Fruit fly (Drosophila melanogaster): ENCODE data around the gene para.

Gene para

dm6 chrX:16458551-16458950, 74.3 kb downstream of the para start (continued):
- TF ChIP-seq twi (tag; optimal IDR thresholded peaks at IDR 0.05) (no peak), shn (GFP tag; optimal IDR thresholded peaks at IDR 0.05) (peak; percentile 8), jumu (GFP tag; optimal IDR thresholded peaks at IDR 0.05) (peak; percentile 3), Ets65A (GFP tag) (no peak), az2 (GFP tag; optimal IDR thresholded peaks at IDR 0.05) (peak; percentile 3), tgo (GFP tag; IDR thresholded peaks at IDR 0.05) (0 out of 3 replicates have a peak, but pooled peaks have one; percentile 19), CHES-1-like (GFP tag; optimal IDR thresholded peaks at IDR 0.05) (no peak), Nf-YA (GFP tag; IDR thresholded peaks at IDR 0.05) (peak; percentile 33; the same call in 1 of the 2 replicates), CG15514 (GFP tag; optimal IDR thresholded peaks at IDR 0.05) (no peak), phol (tag; optimal IDR thresholded peaks at IDR 0.05) (peak; percentile 14), repo (GFP tag; optimal IDR thresholded peaks at IDR 0.05) (no peak), Sin3A (optimal IDR thresholded peaks at IDR 0.05) (no peak), NC2α (GFP tag; optimal IDR thresholded peaks at IDR 0.05) (no peak), CG14667 (GFP tag; IDR thresholded peaks at IDR 0.05) (no peak), nmo (GFP tag; optimal IDR thresholded peaks at IDR 0.05) (peak; percentile 30), tx (GFP tag; optimal IDR thresholded peaks at IDR 0.05) (no peak), CG6765 (GFP tag; optimal IDR thresholded peaks at IDR 0.05) (no peak), pum (GFP tag; optimal IDR thresholded peaks at IDR 0.05) (peak; percentile 41), insv (GFP tag; optimal IDR thresholded peaks at IDR 0.05) (no peak), CG15073 (GFP tag; optimal IDR thresholded peaks at IDR 0.05) (peak; percentile 97), Hr3 (GFP tag; optimal IDR thresholded peaks at IDR 0.05) (peak; percentile 30), HmgZ (tag; optimal IDR thresholded peaks at IDR 0.05) (no peak), al (GFP tag; IDR thresholded peaks at IDR 0.05) (no peak), dmrt99B (tag; optimal IDR thresholded peaks at IDR 0.05) (no peak), Mrtf (GFP tag; IDR thresholded peaks at IDR 0.05) (no peak), CG8388 (GFP tag; optimal IDR thresholded peaks at IDR 0.05) (peak; percentile 99), HLH4C (GFP tag; IDR thresholded peaks at IDR 0.05; ENCODE audit: partially characterized antibody) (no peak)

dm6 chrX:16456582-16456981, 76.3 kb downstream of the para start:
- TF ChIP-seq CG10979 (tag; optimal IDR thresholded peaks at IDR 0.05) (peak; percentile 2), Dp (GFP tag; optimal IDR thresholded peaks at IDR 0.05) (no peak), bowl (GFP tag; IDR thresholded peaks at IDR 0.05) (no peak), pum (GFP tag; optimal IDR thresholded peaks at IDR 0.05) (no peak), hkb (optimal IDR thresholded peaks at IDR 0.05) (no peak), hkb (GFP tag; IDR thresholded peaks at IDR 0.05) (no peak), stwl (tag; optimal IDR thresholded peaks at IDR 0.05) (peak; percentile 47), NC2α (GFP tag; optimal IDR thresholded peaks at IDR 0.05) (no peak), Blimp-1 (GFP tag; optimal IDR thresholded peaks at IDR 0.05) (peak; percentile 91), sens (GFP tag) (peak; percentile 1), onecut (GFP tag; IDR thresholded peaks at IDR 0.05) (no peak), CG15514 (GFP tag; optimal IDR thresholded peaks at IDR 0.05) (no peak), kah (GFP tag; optimal IDR thresholded peaks at IDR 0.05) (no peak), twi (tag; optimal IDR thresholded peaks at IDR 0.05) (no peak), CG12236 (GFP tag; optimal IDR thresholded peaks at IDR 0.05) (no peak), sr (GFP tag; IDR thresholded peaks at IDR 0.05) (no peak), BtbVII (GFP tag; optimal IDR thresholded peaks at IDR 0.05) (no peak), Atf6 (GFP tag; IDR thresholded peaks at IDR 0.05) (no peak), rib (GFP tag; IDR thresholded peaks at IDR 0.05) (no peak), ac (GFP tag; optimal IDR thresholded peaks at IDR 0.05) (no peak), CG6813 (GFP tag; optimal IDR thresholded peaks at IDR 0.05) (no peak), ssp (GFP tag; IDR thresholded peaks at IDR 0.05) (no peak), Jarid2 (GFP tag; optimal IDR thresholded peaks at IDR 0.05) (no peak), CG16779 (GFP tag; IDR thresholded peaks at IDR 0.05) (no peak), nau (GFP tag; optimal IDR thresholded peaks at IDR 0.05) (no peak), sna (GFP tag; IDR thresholded peaks at IDR 0.05; ENCODE audit: partially characterized antibody) (no peak), CG15601 (tag; optimal IDR thresholded peaks at IDR 0.05) (peak; percentile 4), phol (tag; optimal IDR thresholded peaks at IDR 0.05) (peak; percentile 13), jing (GFP tag; optimal IDR thresholded peaks at IDR 0.05) (no peak), CG7357 (GFP tag; IDR thresholded peaks at IDR 0.05) (no peak)

Data from whole organism, embryonic.